Fruit fly (Drosophila melanogaster) whole organism, embryonic: ENCODE data around the gene scrib.
A peak's percentile ranks its signal among the peaks of the same experiment; 100 is the strongest.

Experiments
- BEAF-32 ChIP-seq: fragments of 200-800 bp; sonication (Bioruptor generic); optimal IDR thresholded peaks from 3 replicates; lab custom pipeline; 2017; ENCODE audit warnings: missing biosample characterization, missing genetic modification characterization, mild to moderate bottlenecking, moderate library complexity, missing genetic modification reagents
- CG10267 ChIP-seq: fragments of 200-800 bp; sonication (Bioruptor generic); optimal IDR thresholded peaks from 2 replicates; lab custom pipeline; 2018; ENCODE audit warnings: missing biosample characterization, mild to moderate bottlenecking, missing genetic modification characterization, moderate library complexity
- CG10543 ChIP-seq: fragments of 200-800 bp; sonication (Bioruptor generic); optimal IDR thresholded peaks from 3 replicates; lab custom pipeline; 2017; ENCODE audit warnings: missing biosample characterization, mild to moderate bottlenecking, missing genetic modification characterization, moderate library complexity
- CG13424 ChIP-seq: fragments of 200-800 bp; sonication (Bioruptor generic); optimal IDR thresholded peaks from 2 replicates; lab custom pipeline; 2019; ENCODE audit warnings: missing biosample characterization, mild to moderate bottlenecking, missing genetic modification characterization, moderate library complexity
- CG15269 ChIP-seq: fragments of 200-800 bp; sonication (Bioruptor generic); optimal IDR thresholded peaks from 2 replicates; lab custom pipeline; 2018; ENCODE audit warnings: missing biosample characterization, mild to moderate bottlenecking, missing genetic modification characterization, moderate library complexity
- CG1603 ChIP-seq: fragments of 200-800 bp; sonication (Bioruptor generic); optimal IDR thresholded peaks from 2 replicates; lab custom pipeline; 2019; ENCODE audit warnings: missing biosample characterization, mild to moderate bottlenecking, missing genetic modification characterization, moderate library complexity
- CG17186 ChIP-seq: fragments of 200-800 bp; sonication (Bioruptor generic); optimal IDR thresholded peaks from 3 replicates; lab custom pipeline; 2017; ENCODE audit warnings: missing biosample characterization, missing genetic modification reagents, missing genetic modification characterization
- CG17359 ChIP-seq: fragments of 200-800 bp; sonication (Bioruptor generic); optimal IDR thresholded peaks from 3 replicates; lab custom pipeline; 2018; ENCODE audit warnings: missing biosample characterization, mild to moderate bottlenecking, missing genetic modification characterization, moderate library complexity
- CG17361 ChIP-seq: fragments of 200-800 bp; sonication (Bioruptor generic); IDR thresholded peaks from 3 replicates; pipeline ENCODE4 v1.3.6; 2022; ENCODE audit warnings: missing biosample characterization, missing genetic modification characterization
- CG17912 ChIP-seq: fragments of 200-800 bp; sonication (Bioruptor generic); optimal IDR thresholded peaks from 2 replicates; lab custom pipeline; 2018; ENCODE audit warnings: missing biosample characterization, mild to moderate bottlenecking, missing genetic modification characterization
- CG2678 ChIP-seq: fragments of 200-800 bp; sonication (Bioruptor generic); optimal IDR thresholded peaks from 3 replicates; lab custom pipeline; 2019; ENCODE audit warnings: missing biosample characterization, mild to moderate bottlenecking, missing genetic modification characterization, moderate library complexity
- CG32772 ChIP-seq: fragments of 200-800 bp; sonication (Bioruptor generic); IDR thresholded peaks from 2 replicates; pipeline ENCODE4 v1.3.6; 2022; ENCODE audit warnings: missing biosample characterization, missing genetic modification characterization
- CG4360 ChIP-seq: fragments of 200-800 bp; sonication (Bioruptor generic); IDR thresholded peaks from 2 replicates; pipeline ENCODE4 v1.3.6; 2022; ENCODE audit warnings: missing biosample characterization, missing genetic modification characterization
- CoRest ChIP-seq: fragments of 200-800 bp; sonication (Bioruptor generic); optimal IDR thresholded peaks from 3 replicates; lab custom pipeline; 2018; ENCODE audit warnings: missing biosample characterization, mild to moderate bottlenecking, missing genetic modification characterization, moderate library complexity
- CrebB ChIP-seq: fragments of 200-800 bp; sonication (Bioruptor generic); optimal IDR thresholded peaks from 3 replicates; lab custom pipeline; 2018; ENCODE audit warnings: missing biosample characterization, mild to moderate bottlenecking, missing genetic modification characterization
- Doc3 ChIP-seq: fragments of 200-800 bp; sonication (Bioruptor generic); IDR thresholded peaks from 3 replicates; pipeline ENCODE4 v1.3.6; 2022; ENCODE audit warnings: missing biosample characterization, missing genetic modification characterization; ENCODE audit not compliant: partially characterized antibody
- Dref ChIP-seq: fragments of 200-800 bp; sonication (Bioruptor generic); IDR thresholded peaks from 2 replicates; pipeline ENCODE4 v1.3.6; 2022; ENCODE audit warnings: missing biosample characterization, missing genetic modification characterization
- Fer2 ChIP-seq: fragments of 200-800 bp; sonication (Bioruptor generic); optimal IDR thresholded peaks from 2 replicates; lab custom pipeline; 2018; ENCODE audit warnings: missing biosample characterization, mild to moderate bottlenecking, missing genetic modification characterization, moderate library complexity
- Max ChIP-seq: fragments of 200-800 bp; sonication (Bioruptor generic); optimal IDR thresholded peaks from 2 replicates; lab custom pipeline; 2016; ENCODE audit warnings: missing biosample characterization, mild to moderate bottlenecking, missing genetic modification characterization
- al ChIP-seq: fragments of 200-800 bp; sonication (Bioruptor generic); IDR thresholded peaks from 2 replicates; pipeline ENCODE4 v1.3.6; 2022; ENCODE audit warnings: missing biosample characterization, missing genetic modification characterization
- ato ChIP-seq: fragments of 200-800 bp; sonication (Bioruptor generic); IDR thresholded peaks from 2 replicates; pipeline ENCODE4 v1.3.6; 2022; ENCODE audit warnings: missing biosample characterization, missing genetic modification characterization; ENCODE audit not compliant: partially characterized antibody
- cad ChIP-seq: fragments of >200 bp; optimal IDR thresholded peaks from 2 replicates; lab custom pipeline; 2017; ENCODE audit warnings: missing biosample characterization, missing genetic modification characterization
- chinmo ChIP-seq: fragments of 200-800 bp; sonication (Bioruptor generic); IDR thresholded peaks from 4 replicates; pipeline ENCODE4 v1.3.6; 2022; ENCODE audit warnings: missing biosample characterization, missing genetic modification characterization; ENCODE audit not compliant: partially characterized antibody
- chm ChIP-seq: fragments of 200-800 bp; sonication (Bioruptor generic); IDR thresholded peaks from 2 replicates; pipeline ENCODE4 v1.3.6; 2022; ENCODE audit warnings: missing biosample characterization, missing genetic modification characterization
- crc ChIP-seq: fragments of 200-800 bp; sonication (Bioruptor generic); optimal IDR thresholded peaks from 2 replicates; lab custom pipeline; 2016; ENCODE audit warnings: missing biosample characterization, missing genetic modification characterization
- disco-r ChIP-seq: fragments of 200-800 bp; sonication (Bioruptor generic); optimal IDR thresholded peaks from 2 replicates; lab custom pipeline; 2016; ENCODE audit warnings: missing biosample characterization, missing genetic modification characterization
- dmrt99B ChIP-seq: fragments of 200-800 bp; sonication (Bioruptor generic); optimal IDR thresholded peaks from 2 replicates; lab custom pipeline; 2018; ENCODE audit warnings: missing biosample characterization, mild to moderate bottlenecking, missing genetic modification characterization, moderate library complexity
- dysf ChIP-seq: fragments of 200-800 bp; sonication (Bioruptor generic); IDR thresholded peaks from 3 replicates; pipeline ENCODE4 v1.3.6; 2022; ENCODE audit warnings: missing biosample characterization, missing genetic modification characterization
- ewg ChIP-seq: fragments of 200-800 bp; sonication (Bioruptor generic); optimal IDR thresholded peaks from 3 replicates; lab custom pipeline; 2017; ENCODE audit warnings: mild to moderate bottlenecking, missing biosample characterization, missing genetic modification reagents, missing genetic modification characterization
- gro ChIP-seq: fragments of 200-800 bp; sonication (Bioruptor generic); optimal IDR thresholded peaks from 2 replicates; lab custom pipeline; 2016; ENCODE audit warnings: missing biosample characterization, missing genetic modification characterization
- gsb-n ChIP-seq: fragments of 200-800 bp; sonication (Bioruptor generic); optimal IDR thresholded peaks from 3 replicates; lab custom pipeline; 2018; ENCODE audit warnings: missing biosample characterization, mild to moderate bottlenecking, missing genetic modification characterization
- her ChIP-seq: fragments of 200-800 bp; sonication (Bioruptor generic); optimal IDR thresholded peaks from 2 replicates; lab custom pipeline; 2016; ENCODE audit warnings: missing biosample characterization, missing genetic modification characterization
- jumu ChIP-seq: fragments of 200-800 bp; sonication (Bioruptor generic); optimal IDR thresholded peaks from 3 replicates; lab custom pipeline; 2016; ENCODE audit warnings: missing biosample characterization, missing genetic modification characterization
- lab ChIP-seq: fragments of 200-800 bp; sonication (Bioruptor generic); optimal IDR thresholded peaks from 3 replicates; lab custom pipeline; 2017; ENCODE audit warnings: missing biosample characterization, missing genetic modification characterization, mild to moderate bottlenecking, moderate library complexity, missing genetic modification reagents
- mam ChIP-seq: fragments of 200-800 bp; sonication (Bioruptor generic); optimal IDR thresholded peaks from 3 replicates; lab custom pipeline; 2016; ENCODE audit warnings: missing biosample characterization, missing genetic modification characterization
- mld ChIP-seq: fragments of 200-800 bp; sonication (Bioruptor generic); IDR thresholded peaks from 3 replicates; pipeline ENCODE4 v1.3.6; 2022; ENCODE audit warnings: missing biosample characterization, missing genetic modification characterization; ENCODE audit not compliant: partially characterized antibody
- otp ChIP-seq: fragments of 200-800 bp; sonication (Bioruptor generic); IDR thresholded peaks from 3 replicates; pipeline ENCODE4, ENCODE4 v1.3.6; 2022; ENCODE audit warnings: missing biosample characterization, missing genetic modification characterization
- pan ChIP-seq, 4 experiments: fragments of >200 bp in 3 of 4; fragments of 200-800 bp in 1 of 4; sonication (Bioruptor generic) in 1 of 4; optimal IDR thresholded peaks in 3 of 4; IDR thresholded peaks in 1 of 4; 2 replicates each; pipeline versions ENCODE4 v1.3.6 to Lab custom; 2017 to 2022; ENCODE audit warnings: missing biosample characterization in 2 of 4, missing genetic modification characterization in 2 of 4, mixed read lengths in 1 of 4
- psq ChIP-seq: fragments of 200-800 bp; sonication (Bioruptor generic); optimal IDR thresholded peaks from 2 replicates; lab custom pipeline; 2017; ENCODE audit warnings: missing biosample characterization, missing genetic modification characterization
- pzg ChIP-seq: fragments of 200-800 bp; sonication (Bioruptor generic); optimal IDR thresholded peaks from 3 replicates; lab custom pipeline; 2018; ENCODE audit warnings: missing biosample characterization, mild to moderate bottlenecking, missing genetic modification characterization, moderate library complexity
- salm ChIP-seq: fragments of 200-800 bp; sonication (Bioruptor generic); optimal IDR thresholded peaks from 2 replicates; lab custom pipeline; 2018; ENCODE audit warnings: missing biosample characterization, mild to moderate bottlenecking, missing genetic modification characterization
- so ChIP-seq: fragments of 200-800 bp; sonication (Bioruptor generic); IDR thresholded peaks from 3 replicates; pipeline ENCODE4 v1.3.6; 2022; ENCODE audit warnings: missing biosample characterization, missing genetic modification characterization
- stwl ChIP-seq: fragments of 200-800 bp; sonication (Bioruptor generic); optimal IDR thresholded peaks from 3 replicates; lab custom pipeline; 2018; ENCODE audit warnings: missing biosample characterization, mild to moderate bottlenecking, missing genetic modification characterization, moderate library complexity
- tin ChIP-seq: fragments of 200-800 bp; sonication (Bioruptor generic); optimal IDR thresholded peaks from 3 replicates; lab custom pipeline; 2016; ENCODE audit warnings: missing biosample characterization, missing genetic modification characterization
- tna ChIP-seq: fragments of 200-800 bp; sonication (Bioruptor generic); IDR thresholded peaks from 2 replicates; pipeline ENCODE4 v1.3.6; 2022; ENCODE audit warnings: missing biosample characterization, missing genetic modification characterization; ENCODE audit not compliant: partially characterized antibody
- trem ChIP-seq: fragments of 200-800 bp; optimal IDR thresholded peaks from 3 replicates; lab custom pipeline; 2019; ENCODE audit warnings: missing biosample characterization, mild to moderate bottlenecking, missing genetic modification characterization, moderate library complexity
- vvl ChIP-seq: fragments of 200-800 bp; sonication (Bioruptor generic); IDR thresholded peaks from 2 replicates; pipeline ENCODE4 v1.3.6; 2022; ENCODE audit warnings: missing biosample characterization, missing genetic modification characterization
- yki ChIP-seq: fragments of >200 bp; optimal IDR thresholded peaks from 3 replicates; lab custom pipeline; 2018

The scrib gene

DNA sequence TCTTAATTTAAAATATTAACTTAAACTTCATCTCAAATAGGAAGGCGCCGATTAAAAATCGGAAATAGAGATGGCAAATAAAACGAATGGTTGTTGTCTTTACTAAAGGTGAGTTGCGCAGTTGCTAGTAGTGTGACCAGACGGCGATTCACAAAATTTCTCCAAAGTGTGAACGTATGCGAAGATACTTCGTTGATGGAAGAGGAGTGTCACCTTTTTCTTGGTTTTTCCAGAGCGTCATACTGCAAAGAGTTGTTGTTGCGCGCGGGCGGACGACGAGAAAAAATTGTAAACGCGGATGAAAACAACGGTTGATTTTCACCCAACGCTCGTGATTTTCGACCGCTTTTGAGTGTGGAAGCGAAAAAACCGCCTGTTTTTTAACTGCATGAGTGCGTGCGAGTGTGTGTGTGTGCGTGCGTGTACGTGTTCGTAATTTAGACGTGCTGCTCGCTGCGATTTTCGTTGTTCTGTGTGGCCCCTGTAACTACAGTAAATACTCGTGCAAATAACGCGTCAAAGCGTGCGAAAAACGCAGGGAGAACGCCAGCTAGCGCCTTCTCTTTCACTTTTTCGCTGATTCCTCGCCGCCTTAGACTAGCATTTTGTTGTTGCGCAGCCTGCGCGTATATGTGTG lies at the start of gene scrib (continued):
- peak; percentile 81 for TF ChIP-seq CG17186 (GFP tag; lab: Kevin White, UChicago)
- no peak for TF ChIP-seq al (GFP tag; lab: Robert Waterston, UW)
- TF ChIP-seq mld (GFP tag; lab: Robert Waterston, UW): no peak
- TF ChIP-seq pzg (GFP tag; lab: Kevin White, UChicago): peak; percentile 98
- TF ChIP-seq Max: peak; percentile 23
- TF ChIP-seq pan (optimal IDR thresholded peaks at IDR 0.05; lab: Kevin White, UChicago): no peak
- TF ChIP-seq pan (GFP tag; optimal IDR thresholded peaks at IDR 0.05 in 1 of 2, IDR thresholded peaks at IDR 0.05 in 1 of 2): peak in 1 of 2 experiments; percentile 33
- TF ChIP-seq psq (GFP tag; lab: Kevin White, UChicago): peak; percentile 23
- peak; percentile 6 for TF ChIP-seq gro (GFP tag; lab: Kevin White, UChicago)
- TF ChIP-seq tna (GFP tag; lab: Robert Waterston, UW): peak; percentile 44; the same call in 1 of the 2 replicates
- no peak for TF ChIP-seq crc
- peak; percentile 96 for TF ChIP-seq stwl
- TF ChIP-seq cad (GFP tag; lab: Kevin White, UChicago): no peak
- no peak; the same call in 2 of the 3 replicates for TF ChIP-seq CG17361
- TF ChIP-seq lab (GFP tag; lab: Kevin White, UChicago): peak; percentile 14
- no peak for TF ChIP-seq jumu (GFP tag; lab: Kevin White, UChicago)
- no peak; the same call in 2 of the 3 replicates for TF ChIP-seq so (GFP tag; lab: Robert Waterston, UW)
- TF ChIP-seq Fer2 (tag; lab: Kevin White, UChicago): no peak
- peak; percentile 50; the same call in 1 of the 3 replicates for TF ChIP-seq otp (GFP tag; lab: Robert Waterston, UW)
- peak; percentile 99 for TF ChIP-seq ewg (GFP tag; lab: Kevin White, UChicago)
- peak; percentile 22 for TF ChIP-seq CG15269 (tag; lab: Kevin White, UChicago)
- peak; percentile 46 for TF ChIP-seq CoRest (tag; lab: Kevin White, UChicago)
- TF ChIP-seq chm (GFP tag; lab: Robert Waterston, UW): peak; percentile 84
- TF ChIP-seq gsb-n (tag; lab: Kevin White, UChicago): peak; percentile 42
- peak; percentile 0 for TF ChIP-seq CG17359 (tag; lab: Kevin White, UChicago)
- peak; percentile 67 for TF ChIP-seq BEAF-32 (GFP tag; lab: Kevin White, UChicago)
- TF ChIP-seq Dref (GFP tag; lab: Robert Waterston, UW): peak; percentile 65
- TF ChIP-seq trem (tag; lab: Kevin White, UChicago): peak; percentile 72
- TF ChIP-seq dmrt99B (tag; lab: Kevin White, UChicago): peak; percentile 2
- TF ChIP-seq vvl: peak; percentile 68
- TF ChIP-seq tin (GFP tag; lab: Kevin White, UChicago): no peak
- no peak for TF ChIP-seq salm (tag; lab: Kevin White, UChicago)
- TF ChIP-seq mam (GFP tag; lab: Kevin White, UChicago): no peak
- TF ChIP-seq disco-r (GFP tag; lab: Kevin White, UChicago): peak; percentile 41
- peak; percentile 59; the same call in 1 of the 2 replicates for TF ChIP-seq CG32772
- peak; percentile 29 for TF ChIP-seq CG2678 (tag; lab: Kevin White, UChicago)
- TF ChIP-seq CG17912 (GFP tag; lab: Kevin White, UChicago): peak; percentile 26
- peak; percentile 89 for TF ChIP-seq CG4360 (GFP tag; lab: Robert Waterston, UW)
- TF ChIP-seq CG10267 (tag; lab: Kevin White, UChicago): peak; percentile 74
- peak; percentile 85 for TF ChIP-seq CG1603 (tag; lab: Kevin White, UChicago)
- no peak for TF ChIP-seq yki
- TF ChIP-seq ato (GFP tag; lab: Robert Waterston, UW): peak; percentile 43; the same call in 1 of the 2 replicates
- peak; percentile 15; the same call in 1 of the 3 replicates for TF ChIP-seq dysf (GFP tag; lab: Robert Waterston, UW)
- no peak for TF ChIP-seq Doc3 (GFP tag; lab: Robert Waterston, UW)
- peak; percentile 51; the same call in 1 of the 4 replicates for TF ChIP-seq chinmo (GFP tag; lab: Robert Waterston, UW)
- TF ChIP-seq CG13424 (tag; lab: Kevin White, UChicago): peak; percentile 23
- TF ChIP-seq CG10543 (GFP tag; lab: Kevin White, UChicago): peak; percentile 64
- TF ChIP-seq her (GFP tag; lab: Kevin White, UChicago): peak; percentile 41
- peak; percentile 35 for TF ChIP-seq CrebB (tag; lab: Kevin White, UChicago)
